Worm (Caenorhabditis elegans): ENCODE data around the gene tag-243.

ce11 chrIII:4723922-4724321, 35.7 kb upstream of the tag-243 start:
- TF ChIP-seq flt-1 (GFP tag; IDR thresholded peaks at IDR 0.05) (no peak), ama-1 (optimal IDR thresholded peaks at IDR 0.05) (no peak)
